Worm (Caenorhabditis elegans) whole organism, dauer: ENCODE data around the gene sru-28.

Experiments
- unc-62 ChIP-seq: sonication (generic microtip); optimal IDR thresholded peaks from 2 replicates; lab custom pipeline; 2017; ENCODE audit warnings: missing biosample characterization, missing genetic modification reagents, missing genetic modification characterization

sru-28 gene

ce11 chrV:1536979-1537378 is 30.9 kb downstream of the sru-28 start, which contains the start of gene K02H11.9:
Gene K02H11.9, minus strand, starts transcription at chrV:1537079.
- no peak for TF ChIP-seq unc-62 (GFP tag; lab: Kevin White, UChicago)

ce11 chrV:1538842-1539241 is 32.7 kb downstream of the sru-28 start:
- no peak for TF ChIP-seq unc-62 (GFP tag; lab: Kevin White, UChicago)

- no peak for TF ChIP-seq unc-62 (GFP tag; lab: Kevin White, UChicago)
Observed at ce11 chrV:1540249-1540648, 34.2 kb downstream of the sru-28 start.

- no peak for TF ChIP-seq unc-62 (GFP tag; lab: Kevin White, UChicago)
Observed at ce11 chrV:1541786-1542185, 35.7 kb downstream of the sru-28 start, which contains the start of gene oac-31. Gene oac-31, minus strand, starts transcription at chrV:1541886.

- TF ChIP-seq unc-62 (GFP tag; lab: Kevin White, UChicago) = no peak
Observed at ce11 chrV:1545694-1546093, 39.6 kb downstream of the sru-28 start, which contains the start of gene oac-32. Gene oac-32, minus strand, starts transcription at chrV:1545783.

ce11 chrV:1547843-1548242 is 41.7 kb downstream of the sru-28 start, which contains the start of gene F52F10.2:
Gene F52F10.2, plus strand, starts transcription at chrV:1548143.
- no peak for TF ChIP-seq unc-62 (GFP tag; lab: Kevin White, UChicago)

- no peak for TF ChIP-seq unc-62 (GFP tag; lab: Kevin White, UChicago)
Observed at ce11 chrV:1550697-1551096, 44.6 kb downstream of the sru-28 start.

ce11 chrV:1551143-1551542 is 45.0 kb downstream of the sru-28 start:
- TF ChIP-seq unc-62 (GFP tag; lab: Kevin White, UChicago) = no peak

ce11 chrV:1553004-1553403 is 46.9 kb downstream of the sru-28 start, which contains the start of gene srsx-8:
Gene srsx-8, minus strand, starts transcription at chrV:1553104.
- no peak for TF ChIP-seq unc-62 (GFP tag; lab: Kevin White, UChicago)

ce11 chrV:1555072-1555471 is 49.0 kb downstream of the sru-28 start:
- TF ChIP-seq unc-62 (GFP tag; lab: Kevin White, UChicago) = no peak
